Fruit fly (Drosophila melanogaster): ENCODE results near the gene CG34462.

DNA sequence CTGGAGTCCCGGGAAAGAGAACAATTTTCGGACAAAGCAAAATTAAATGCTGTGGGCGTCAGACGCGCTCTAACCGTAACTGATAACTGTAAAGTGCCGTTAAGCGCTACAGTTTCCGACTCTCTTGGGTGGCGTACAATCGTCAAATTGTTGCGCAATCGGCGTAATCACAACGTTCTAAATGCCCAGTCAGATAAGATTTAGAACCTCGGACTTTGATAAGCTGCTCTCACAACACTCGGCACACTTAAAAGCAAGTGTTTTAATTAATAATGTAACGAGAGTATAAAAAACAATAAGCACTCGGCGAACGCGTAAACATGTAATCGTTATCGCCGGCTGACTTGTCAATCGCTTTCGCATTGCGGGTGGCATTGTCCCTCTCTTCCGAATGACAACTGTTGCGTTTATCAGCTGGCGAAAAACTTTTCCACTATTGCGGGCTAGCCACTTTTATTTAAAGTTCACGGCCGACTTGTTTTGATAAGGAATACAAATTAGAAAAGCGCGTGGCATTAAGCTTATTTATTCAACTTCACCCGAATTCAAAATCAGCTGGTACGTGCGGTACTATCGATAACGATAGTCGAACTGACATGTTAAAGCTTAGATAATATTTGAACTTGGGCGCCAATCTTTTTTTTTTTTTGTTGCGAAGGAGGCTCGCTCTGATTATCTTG, 30.5 kb downstream of the CG34462 start:
- no peak for TF ChIP-seq CTCF (optimal IDR thresholded peaks at IDR 0.05)
- TF ChIP-seq CG8478 (optimal IDR thresholded peaks at IDR 0.05): no peak

All from S2 (cell line).